Fruit fly (Drosophila melanogaster): ENCODE results near the gene gb.

Gene gb

dm6 chr3R:27118346-27118745, 6.3 kb upstream of the gb start, which contains the start of gene CG5882:
Gene CG5882 (plus strand): TSS chr3R:27118646.
- no peak for TF ChIP-seq woc (GFP tag; optimal IDR thresholded peaks at IDR 0.05)
- TF ChIP-seq dsf (GFP tag; optimal IDR thresholded peaks at IDR 0.05; ENCODE audit: borderline replicate concordance): no peak
- TF ChIP-seq fru (GFP tag; optimal IDR thresholded peaks at IDR 0.05): no peak
- no peak for TF ChIP-seq brk (GFP tag; optimal IDR thresholded peaks at IDR 0.05)
- no peak for TF ChIP-seq psq (GFP tag; optimal IDR thresholded peaks at IDR 0.05)
- no peak for TF ChIP-seq Rel (GFP tag; optimal IDR thresholded peaks at IDR 0.05)
- TF ChIP-seq Rel (tag; optimal IDR thresholded peaks at IDR 0.05): no peak
- no peak for TF ChIP-seq HLH106 (tag; optimal IDR thresholded peaks at IDR 0.05)
- TF ChIP-seq CrebA (GFP tag; optimal IDR thresholded peaks at IDR 0.05; ENCODE audit: borderline replicate concordance): no peak
- no peak for TF ChIP-seq GATAd (GFP tag; optimal IDR thresholded peaks at IDR 0.05)
- TF ChIP-seq Dif (GFP tag; optimal IDR thresholded peaks at IDR 0.05; ENCODE audit: partially characterized antibody): no peak
- TF ChIP-seq CG32264 (GFP tag; optimal IDR thresholded peaks at IDR 0.05): no peak
- TF ChIP-seq Hr78 (GFP tag; optimal IDR thresholded peaks at IDR 0.05): no peak
- no peak for TF ChIP-seq foxo (GFP tag; optimal IDR thresholded peaks at IDR 0.05)
- no peak for TF ChIP-seq Vsx2 (GFP tag; optimal IDR thresholded peaks at IDR 0.05; ENCODE audit: partially characterized antibody)
- no peak for TF ChIP-seq Hnf4 (GFP tag; optimal IDR thresholded peaks at IDR 0.05)
- TF ChIP-seq dl (GFP tag; optimal IDR thresholded peaks at IDR 0.05; ENCODE audit: insufficient read depth in 1 of 2, partially characterized antibody in 2 of 2): no peak
- no peak for TF ChIP-seq usp (GFP tag; optimal IDR thresholded peaks at IDR 0.05)
- no peak for TF ChIP-seq tai (GFP tag; optimal IDR thresholded peaks at IDR 0.05)
- no peak for TF ChIP-seq Abd-B (GFP tag; optimal IDR thresholded peaks at IDR 0.05)

- TF ChIP-seq Dfd (GFP tag; optimal IDR thresholded peaks at IDR 0.05): no peak
- no peak for TF ChIP-seq fru (GFP tag; optimal IDR thresholded peaks at IDR 0.05)
- no peak for TF ChIP-seq Jra (GFP tag; optimal IDR thresholded peaks at IDR 0.05)
- TF ChIP-seq GATAd (GFP tag; optimal IDR thresholded peaks at IDR 0.05): no peak
- no peak for TF ChIP-seq usp (GFP tag; optimal IDR thresholded peaks at IDR 0.05)
- no peak for TF ChIP-seq CG32264 (GFP tag; optimal IDR thresholded peaks at IDR 0.05)
- TF ChIP-seq Dif (GFP tag; optimal IDR thresholded peaks at IDR 0.05; ENCODE audit: partially characterized antibody): no peak
- TF ChIP-seq tai (GFP tag; optimal IDR thresholded peaks at IDR 0.05): no peak
- TF ChIP-seq Vsx2 (GFP tag; optimal IDR thresholded peaks at IDR 0.05; ENCODE audit: partially characterized antibody): no peak
- TF ChIP-seq HLH106 (tag; optimal IDR thresholded peaks at IDR 0.05): no peak
- TF ChIP-seq sv (GFP tag; optimal IDR thresholded peaks at IDR 0.05): no peak
These were observed 4.5 kb upstream of the gb start, which contains the start of the genes CG6066 and CG5880 for dm6 chr3R:27116465-27117092. Gene CG6066 (minus strand): TSS chr3R:27116707. Gene CG5880 (plus strand): TSS chr3R:27116745.

DNA sequence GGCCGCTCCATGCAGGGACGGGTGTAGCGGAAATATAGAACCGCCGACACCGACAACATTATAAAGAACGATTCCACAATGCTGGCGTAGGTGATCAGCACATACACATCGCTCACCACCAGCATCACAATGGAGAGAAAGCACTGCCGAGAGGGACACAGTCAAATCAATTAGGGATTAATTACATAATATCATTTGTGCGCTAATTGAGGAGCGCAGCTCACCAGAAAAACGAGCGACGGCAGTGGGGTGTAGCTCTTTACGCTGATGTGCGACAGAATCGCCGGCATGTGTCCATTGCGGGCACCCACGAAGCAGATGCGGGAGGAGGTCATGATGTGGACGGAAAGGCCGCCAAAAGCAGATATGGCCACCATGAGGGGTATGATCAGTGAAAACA, 2.6 kb downstream of the gb start:
- TF ChIP-seq Jra (GFP tag; optimal IDR thresholded peaks at IDR 0.05): no peak
- TF ChIP-seq Vsx2 (GFP tag; optimal IDR thresholded peaks at IDR 0.05; ENCODE audit: partially characterized antibody): no peak
- TF ChIP-seq tai (GFP tag; optimal IDR thresholded peaks at IDR 0.05): no peak
- no peak for TF ChIP-seq sv (GFP tag; optimal IDR thresholded peaks at IDR 0.05)
- TF ChIP-seq rgr (GFP tag; optimal IDR thresholded peaks at IDR 0.05): no peak
- no peak for TF ChIP-seq CrebA (GFP tag; optimal IDR thresholded peaks at IDR 0.05; ENCODE audit: borderline replicate concordance)
- no peak for TF ChIP-seq N (GFP tag; optimal IDR thresholded peaks at IDR 0.05)
- no peak for TF ChIP-seq Sp1 (GFP tag; optimal IDR thresholded peaks at IDR 0.05)
- no peak for TF ChIP-seq dsf (GFP tag; optimal IDR thresholded peaks at IDR 0.05; ENCODE audit: borderline replicate concordance)
- TF ChIP-seq Myc (optimal IDR thresholded peaks at IDR 0.05): no peak
- no peak for TF ChIP-seq jim (GFP tag; optimal IDR thresholded peaks at IDR 0.05)
- TF ChIP-seq ey (GFP tag; optimal IDR thresholded peaks at IDR 0.05): no peak
- no peak for TF ChIP-seq brk (GFP tag; optimal IDR thresholded peaks at IDR 0.05)

- TF ChIP-seq tai (GFP tag; optimal IDR thresholded peaks at IDR 0.05) (no peak), CG9705 (GFP tag; optimal IDR thresholded peaks at IDR 0.05) (no peak), h (GFP tag; optimal IDR thresholded peaks at IDR 0.05) (no peak), HLH106 (tag; optimal IDR thresholded peaks at IDR 0.05) (no peak), usp (GFP tag; optimal IDR thresholded peaks at IDR 0.05) (no peak), dmrt93B (GFP tag; optimal IDR thresholded peaks at IDR 0.05) (no peak), Rel (GFP tag; optimal IDR thresholded peaks at IDR 0.05) (no peak), Rel (tag; optimal IDR thresholded peaks at IDR 0.05) (no peak), psq (GFP tag; optimal IDR thresholded peaks at IDR 0.05) (no peak), Hr78 (GFP tag; optimal IDR thresholded peaks at IDR 0.05) (no peak), sage (GFP tag; optimal IDR thresholded peaks at IDR 0.05) (no peak), Jra (GFP tag; optimal IDR thresholded peaks at IDR 0.05) (no peak), Vsx2 (GFP tag; optimal IDR thresholded peaks at IDR 0.05; ENCODE audit: partially characterized antibody) (no peak), GATAd (GFP tag; optimal IDR thresholded peaks at IDR 0.05) (no peak), foxo (GFP tag; optimal IDR thresholded peaks at IDR 0.05) (no peak), N (GFP tag; optimal IDR thresholded peaks at IDR 0.05) (no peak), Hr83 (GFP tag; optimal IDR thresholded peaks at IDR 0.05; ENCODE audit: poor library complexity, severe bottlenecking) (no peak), fru (GFP tag; optimal IDR thresholded peaks at IDR 0.05) (no peak), OdsH (GFP tag; optimal IDR thresholded peaks at IDR 0.05) (no peak)
These were observed 4.0 kb downstream of the gb start for dm6 chr3R:27108111-27108510.
